Worm (Caenorhabditis elegans) whole organism, L4 larva: ENCODE results near the gene ifbp-1.
A peak's percentile ranks its signal among the peaks of the same experiment; 100 is the strongest.

Source experiments
- D1046.2 ChIP-seq: fragments of 200-800 bp; sonication (Bioruptor generic); IDR thresholded peaks from 2 replicates; pipeline ENCODE4 v1.3.6; 2022; ENCODE audit warnings: missing genetic modification characterization, missing compliant biosample characterization
- F26F4.8 ChIP-seq: fragments of 200-800 bp; sonication (Bioruptor generic); conservative IDR thresholded peaks from 2 replicates; pipeline ENCODE4 v1.3.6; 2022; ENCODE audit warnings: missing genetic modification characterization, missing compliant biosample characterization
- F44E2.7 ChIP-seq: fragments of 200-800 bp; sonication (Bioruptor generic); IDR thresholded peaks from 2 replicates; pipeline ENCODE4 v2.1.2; 2022; ENCODE audit warnings: missing genetic modification characterization, missing compliant biosample characterization
- F49E8.2 ChIP-seq: sonication (generic microtip); optimal IDR thresholded peaks from 2 replicates; lab custom pipeline; 2016; ENCODE audit warnings: missing compliant biosample characterization, mild to moderate bottlenecking, missing genetic modification characterization, borderline replicate concordance
- T20F7.1 ChIP-seq: fragments of 200-800 bp; sonication (Bioruptor generic); optimal IDR thresholded peaks from 2 replicates; lab custom pipeline; 2018; ENCODE audit warnings: mild to moderate bottlenecking, missing genetic modification characterization, missing compliant biosample characterization
- Y105C5A.15 ChIP-seq: fragments of 200-800 bp; sonication (Bioruptor generic); IDR thresholded peaks from 2 replicates; pipeline ENCODE4 v1.3.6; 2022; ENCODE audit warnings: missing genetic modification characterization, missing compliant biosample characterization
- Y48G9A.11 ChIP-seq: fragments of 200-800 bp; sonication (Bioruptor generic); IDR thresholded peaks from 2 replicates; pipeline ENCODE4 v1.3.6; 2022; ENCODE audit warnings: missing genetic modification reagents, missing genetic modification characterization, missing compliant biosample characterization
- ZK546.5 ChIP-seq, 2 experiments: sonication (generic microtip); optimal IDR thresholded peaks; 2 replicates each; lab custom pipeline; 2017; ENCODE audit warnings: missing biosample characterization in 2 of 2, missing genetic modification characterization in 2 of 2
- aha-1 ChIP-seq: fragments of 150-350 bp; peaks from one replicate; lab custom pipeline; 2014; ENCODE audit warnings: missing biosample characterization, missing genetic modification characterization
- ama-1 ChIP-seq: fragments of 150-350 bp; optimal IDR thresholded peaks from 2 replicates; lab custom pipeline; 2014; ENCODE audit warnings: inconsistent platforms, mixed read lengths
- ceh-20 ChIP-seq: fragments of 200-800 bp; sonication (Bioruptor generic); IDR thresholded peaks from 2 replicates; pipeline ENCODE4 v1.3.6; 2022; ENCODE audit warnings: missing genetic modification reagents, missing genetic modification characterization, missing compliant biosample characterization
- ceh-44 ChIP-seq: fragments of 200-800 bp; sonication (Bioruptor generic); IDR thresholded peaks from 2 replicates; pipeline ENCODE4 v1.3.6; 2022; ENCODE audit warnings: missing genetic modification reagents, missing genetic modification characterization, missing compliant biosample characterization
- ces-1 ChIP-seq: fragments of 150-350 bp; sonication (generic microtip); optimal IDR thresholded peaks from 4 replicates; lab custom pipeline; 2014; ENCODE audit warnings: missing biosample characterization, missing genetic modification reagents, missing genetic modification characterization
- cey-2 ChIP-seq: sonication (generic microtip); optimal IDR thresholded peaks from 3 replicates; lab custom pipeline; 2017; ENCODE audit warnings: missing genetic modification characterization, mild to moderate bottlenecking, missing compliant biosample characterization, antibody characterized with exemption, borderline replicate concordance; ENCODE audit not compliant: insufficient read depth
- dpl-1 ChIP-seq: fragments of 150-350 bp; optimal IDR thresholded peaks from 2 replicates; lab custom pipeline; 2014; ENCODE audit warnings: missing biosample characterization, missing genetic modification reagents, missing genetic modification characterization
- dve-1 ChIP-seq: sonication (generic microtip); optimal IDR thresholded peaks from 2 replicates; lab custom pipeline; 2017; ENCODE audit warnings: antibody characterized with exemption, mild to moderate bottlenecking, missing genetic modification characterization, missing compliant biosample characterization; ENCODE audit not compliant: insufficient read depth
- egl-27 ChIP-seq: sonication (generic microtip); optimal IDR thresholded peaks from 3 replicates; lab custom pipeline; 2017; ENCODE audit warnings: missing biosample characterization, missing genetic modification reagents, missing genetic modification characterization
- fkh-10 ChIP-seq: fragments of 150-350 bp; optimal IDR thresholded peaks from 2 replicates; lab custom pipeline; 2014; ENCODE audit warnings: missing biosample characterization, missing genetic modification reagents, missing genetic modification characterization
- hlh-11 ChIP-seq: fragments of 200-800 bp; sonication (Bioruptor generic); optimal IDR thresholded peaks from 2 replicates; lab custom pipeline; 2018; ENCODE audit warnings: mild to moderate bottlenecking, missing genetic modification characterization, missing compliant biosample characterization
- lim-7 ChIP-seq: fragments of 200-800 bp; sonication (Bioruptor generic); IDR thresholded peaks from 2 replicates; pipeline ENCODE4 v1.3.6; 2022; ENCODE audit warnings: missing genetic modification characterization, missing compliant biosample characterization
- lin-1 ChIP-seq: fragments of 200-800 bp; sonication (Bioruptor generic); IDR thresholded peaks from 2 replicates; pipeline ENCODE4 v1.3.6; 2022; ENCODE audit warnings: missing genetic modification reagents, missing genetic modification characterization, missing compliant biosample characterization
- lsy-2 ChIP-seq, 2 experiments: fragments of 150-350 bp in 1 of 2; sonication (generic microtip) in 1 of 2; optimal IDR thresholded peaks; 2 replicates each; lab custom pipeline; 2014 to 2017; ENCODE audit warnings: missing biosample characterization in 2 of 2, missing genetic modification characterization in 2 of 2
- mep-1 ChIP-seq: fragments of 150-350 bp; sonication (generic microtip); optimal IDR thresholded peaks from 3 replicates; lab custom pipeline; 2014; ENCODE audit warnings: missing biosample characterization, missing genetic modification characterization
- mes-2 ChIP-seq: sonication (generic microtip); optimal IDR thresholded peaks from 2 replicates; lab custom pipeline; 2016; ENCODE audit warnings: missing genotype, mild to moderate bottlenecking, missing genetic modification characterization, missing compliant biosample characterization; ENCODE audit not compliant: poor library complexity, severe bottlenecking
- mxl-3 ChIP-seq: fragments of 200-800 bp; sonication (Bioruptor generic); optimal IDR thresholded peaks from 2 replicates; lab custom pipeline; 2018; ENCODE audit warnings: mild to moderate bottlenecking, missing genetic modification characterization, missing compliant biosample characterization
- nhr-11 ChIP-seq: fragments of 150-350 bp; optimal IDR thresholded peaks from 2 replicates; lab custom pipeline; 2014; ENCODE audit warnings: missing biosample characterization, missing genetic modification characterization
- nhr-111 ChIP-seq: fragments of 200-800 bp; sonication (Bioruptor generic); optimal IDR thresholded peaks from 2 replicates; lab custom pipeline; 2018; ENCODE audit warnings: mild to moderate bottlenecking, missing genetic modification characterization, missing compliant biosample characterization
- nhr-237 ChIP-seq: sonication (generic microtip); optimal IDR thresholded peaks from 2 replicates; lab custom pipeline; 2017; ENCODE audit warnings: missing biosample characterization, missing genetic modification characterization
- nhr-42 ChIP-seq: fragments of 200-800 bp; sonication (Bioruptor generic); IDR thresholded peaks from 2 replicates; pipeline ENCODE4 v1.3.6; 2022; ENCODE audit warnings: missing genetic modification characterization, missing compliant biosample characterization
- nhr-76 ChIP-seq: fragments of 150-350 bp; optimal IDR thresholded peaks from 2 replicates; lab custom pipeline; 2014; ENCODE audit warnings: missing biosample characterization, missing genetic modification characterization
- pha-4 ChIP-seq, 2 experiments: fragments of 150-350 bp in 1 of 2; fragments of 200-800 bp in 1 of 2; sonication (Bioruptor generic) in 1 of 2; IDR thresholded peaks in 1 of 2; optimal IDR thresholded peaks in 1 of 2; 2 replicates each; pipeline versions ENCODE4 v1.3.6 to Lab custom; 2014 to 2022; ENCODE audit warnings: missing genetic modification characterization in 2 of 2, missing genetic modification reagents in 2 of 2, missing biosample characterization in 1 of 2, missing compliant biosample characterization in 1 of 2
- pqm-1 ChIP-seq: sonication (generic microtip); optimal IDR thresholded peaks from 2 replicates; lab custom pipeline; 2017; ENCODE audit warnings: missing biosample characterization, missing genetic modification characterization
- sdz-12 ChIP-seq: fragments of 200-800 bp; sonication (Bioruptor generic); optimal IDR thresholded peaks from 2 replicates; lab custom pipeline; 2018; ENCODE audit warnings: mild to moderate bottlenecking, missing genetic modification characterization, missing compliant biosample characterization
- set-16 ChIP-seq: fragments of 200-800 bp; sonication (Bioruptor generic); IDR thresholded peaks from 2 replicates; pipeline ENCODE4 v1.3.6; 2022; ENCODE audit warnings: missing genetic modification reagents, missing genetic modification characterization, missing compliant biosample characterization
- snpc-1.2 ChIP-seq: fragments of 200-800 bp; sonication (Bioruptor generic); IDR thresholded peaks from 2 replicates; pipeline ENCODE4 v1.3.6; 2022; ENCODE audit warnings: missing genetic modification reagents, missing genetic modification characterization, missing compliant biosample characterization
- snpc-4 ChIP-seq: fragments of 150-350 bp; optimal IDR thresholded peaks from 2 replicates; lab custom pipeline; 2014; ENCODE audit warnings: missing biosample characterization, missing genetic modification characterization
- spr-1 ChIP-seq: sonication (generic microtip); optimal IDR thresholded peaks from 2 replicates; lab custom pipeline; 2016; ENCODE audit warnings: mild to moderate bottlenecking, missing genetic modification characterization, missing compliant biosample characterization
- spr-3 ChIP-seq: fragments of 200-800 bp; sonication (Bioruptor generic); optimal IDR thresholded peaks from 2 replicates; lab custom pipeline; 2018; ENCODE audit warnings: mild to moderate bottlenecking, missing genetic modification characterization, missing compliant biosample characterization
- tag-97 ChIP-seq: fragments of 200-800 bp; sonication (Bioruptor generic); IDR thresholded peaks from 2 replicates; pipeline ENCODE4 v1.3.6; 2022; ENCODE audit warnings: missing genetic modification characterization, missing compliant biosample characterization
- tra-1 ChIP-seq: fragments of 200-800 bp; sonication (Bioruptor generic); IDR thresholded peaks from 2 replicates; pipeline ENCODE4 v1.3.6; 2022; ENCODE audit warnings: missing genetic modification reagents, missing genetic modification characterization, missing compliant biosample characterization
- unc-130 ChIP-seq: sonication (generic microtip); optimal IDR thresholded peaks from 2 replicates; lab custom pipeline; 2016; ENCODE audit warnings: missing genetic modification reagents, missing genetic modification characterization, missing compliant biosample characterization
- zfp-2 ChIP-seq: sonication (generic microtip); optimal IDR thresholded peaks from 2 replicates; lab custom pipeline; 2016; ENCODE audit warnings: mild to moderate bottlenecking, missing genetic modification characterization, missing compliant biosample characterization
- zip-11 ChIP-seq: fragments of 200-800 bp; sonication (Bioruptor generic); IDR thresholded peaks from 2 replicates; pipeline ENCODE4 v1.3.6; 2022; ENCODE audit warnings: missing genetic modification characterization, missing compliant biosample characterization
- ztf-7 ChIP-seq: fragments of 150-350 bp; optimal IDR thresholded peaks from 2 replicates; lab custom pipeline; 2014; ENCODE audit warnings: missing biosample characterization, missing genetic modification characterization

Gene ifbp-1

DNA sequence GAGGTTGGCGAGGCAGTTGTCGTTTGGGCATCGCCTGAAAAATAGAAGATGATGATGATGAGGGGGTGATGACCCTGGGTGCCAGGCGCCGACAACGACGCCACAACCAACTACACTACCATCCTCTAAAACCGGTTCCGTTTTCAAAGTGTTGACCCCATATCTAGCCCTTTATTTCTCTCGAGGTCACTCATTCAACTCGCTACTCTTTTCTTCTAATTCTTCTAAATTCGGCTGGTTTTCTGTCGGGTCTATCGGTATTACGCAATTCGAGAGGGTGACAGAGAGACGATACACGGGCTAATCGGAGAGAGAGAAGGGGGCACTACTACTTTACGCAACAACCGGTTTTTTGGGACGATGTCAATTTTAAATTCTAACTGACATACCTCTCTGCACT, 8.7 kb downstream of the ifbp-1 start (continued):
- TF ChIP-seq ztf-7 (tag; lab: Kevin White, UChicago) (no peak), Y105C5A.15 (no peak), snpc-1.2 (GFP tag; lab: Robert Waterston, UW) (no peak), F26F4.8 (GFP tag; lab: Robert Waterston, UW) (no peak), unc-130 (no peak), F44E2.7 (GFP tag; lab: Robert Waterston, UW) (no peak), ceh-44 (GFP tag; lab: Robert Waterston, UW) (no peak), ZK546.5 (tag; optimal IDR thresholded peaks at IDR 0.05; lab: Kevin White, UChicago) (no peak), tra-1 (GFP tag; lab: Robert Waterston, UW) (no peak), mes-2 (tag; lab: Kevin White, UChicago) (peak; percentile 49), hlh-11 (tag; lab: Kevin White, UChicago) (peak; percentile 72), dpl-1 (no peak), fkh-10 (GFP tag; lab: Kevin White, UChicago) (no peak), F49E8.2 (tag; lab: Kevin White, UChicago) (no peak), nhr-237 (tag; lab: Kevin White, UChicago) (no peak), ceh-20 (no peak), ces-1 (no peak), pha-4 (GFP tag; IDR thresholded peaks at IDR 0.05; lab: Robert Waterston, UW) (no peak), pha-4 (tag; optimal IDR thresholded peaks at IDR 0.05; lab: Kevin White, UChicago) (no peak), T20F7.1 (no peak), aha-1 (tag; lab: Kevin White, UChicago) (peak; percentile 96), cey-2 (tag; lab: Kevin White, UChicago) (peak; percentile 1), lsy-2 (tag; optimal IDR thresholded peaks at IDR 0.05; lab: Kevin White, UChicago) (peak; percentile 21 to 43), mxl-3 (peak; percentile 57), spr-3 (GFP tag; lab: Kevin White, UChicago) (no peak), nhr-11 (tag; lab: Kevin White, UChicago) (no peak), zip-11 (GFP tag; lab: Robert Waterston, UW) (no peak), pqm-1 (tag; lab: Kevin White, UChicago) (no peak), lin-1 (GFP tag; lab: Robert Waterston, UW) (no peak), nhr-111 (GFP tag; lab: Kevin White, UChicago) (no peak), D1046.2 (GFP tag; lab: Robert Waterston, UW) (no peak), mep-1 (peak; percentile 74), Y48G9A.11 (GFP tag; lab: Robert Waterston, UW) (no peak), zfp-2 (tag; lab: Kevin White, UChicago) (no peak), ama-1 (lab: Kevin White, UChicago) (peak; percentile 46), dve-1 (tag; lab: Kevin White, UChicago) (peak; percentile 26), egl-27 (tag; lab: Kevin White, UChicago) (no peak), snpc-4 (tag; lab: Kevin White, UChicago) (no peak), tag-97 (GFP tag; lab: Robert Waterston, UW) (no peak), spr-1 (tag; lab: Kevin White, UChicago) (no peak), set-16 (GFP tag; lab: Robert Waterston, UW) (no peak), sdz-12 (GFP tag; lab: Kevin White, UChicago) (no peak), nhr-76 (tag; lab: Kevin White, UChicago) (no peak), lim-7 (no peak), nhr-42 (GFP tag; lab: Robert Waterston, UW) (no peak)
